Fruit fly (Drosophila melanogaster) whole organism, embryonic: ENCODE data around the gene CG4594.

Experiments used
- ATbp ChIP-seq: fragments of 200-800 bp; sonication (Bioruptor generic); optimal IDR thresholded peaks from 2 replicates; lab custom pipeline; 2017; ENCODE audit warnings: missing biosample characterization, mild to moderate bottlenecking, missing genetic modification characterization, missing genetic modification reagents
- Antp ChIP-seq: fragments of 200-800 bp; sonication (Bioruptor generic); optimal IDR thresholded peaks from 3 replicates; lab custom pipeline; 2016; ENCODE audit warnings: missing biosample characterization, missing genetic modification characterization
- BEAF-32 ChIP-seq: fragments of 200-800 bp; sonication (Bioruptor generic); optimal IDR thresholded peaks from 3 replicates; lab custom pipeline; 2017; ENCODE audit warnings: missing biosample characterization, missing genetic modification characterization, mild to moderate bottlenecking, moderate library complexity, missing genetic modification reagents
- CG10654 ChIP-seq: fragments of 200-800 bp; sonication (Bioruptor generic); optimal IDR thresholded peaks from 2 replicates; lab custom pipeline; 2016; ENCODE audit warnings: missing biosample characterization, missing genetic modification characterization
- CG10959 ChIP-seq: fragments of 200-800 bp; sonication (Bioruptor generic); IDR thresholded peaks from 2 replicates; pipeline ENCODE4 v1.3.6; 2022; ENCODE audit warnings: missing biosample characterization, missing genetic modification characterization
- CG11456 ChIP-seq: fragments of 200-800 bp; sonication (Bioruptor generic); IDR thresholded peaks from 3 replicates; pipeline ENCODE4 v1.3.6; 2022; ENCODE audit warnings: missing biosample characterization, missing genetic modification characterization
- CG11560 ChIP-seq: fragments of 200-800 bp; sonication (Bioruptor generic); IDR thresholded peaks from 3 replicates; pipeline ENCODE4 v1.3.6; 2022; ENCODE audit warnings: missing biosample characterization, missing genetic modification characterization
- CG12942 ChIP-seq: fragments of 200-800 bp; sonication (Bioruptor generic); optimal IDR thresholded peaks from 3 replicates; lab custom pipeline; 2016; ENCODE audit warnings: missing biosample characterization, missing genetic modification characterization
- CG14965 ChIP-seq: fragments of 200-800 bp; sonication (Bioruptor generic); optimal IDR thresholded peaks from 2 replicates; lab custom pipeline; 2016; ENCODE audit warnings: missing biosample characterization, missing genetic modification characterization, borderline replicate concordance
- CG15479 ChIP-seq: fragments of 200-800 bp; sonication (Bioruptor generic); optimal IDR thresholded peaks from 3 replicates; lab custom pipeline; 2019; ENCODE audit warnings: missing biosample characterization, mild to moderate bottlenecking, missing genetic modification characterization, moderate library complexity
- CG15601 ChIP-seq: fragments of 200-800 bp; sonication (Bioruptor generic); optimal IDR thresholded peaks from 3 replicates; lab custom pipeline; 2019; ENCODE audit warnings: missing biosample characterization, mild to moderate bottlenecking, missing genetic modification characterization, moderate library complexity
- CG17186 ChIP-seq: fragments of 200-800 bp; sonication (Bioruptor generic); optimal IDR thresholded peaks from 3 replicates; lab custom pipeline; 2017; ENCODE audit warnings: missing biosample characterization, missing genetic modification reagents, missing genetic modification characterization
- CG17912 ChIP-seq: fragments of 200-800 bp; sonication (Bioruptor generic); optimal IDR thresholded peaks from 2 replicates; lab custom pipeline; 2018; ENCODE audit warnings: missing biosample characterization, mild to moderate bottlenecking, missing genetic modification characterization
- CG18476 ChIP-seq: fragments of 200-800 bp; sonication (Bioruptor generic); optimal IDR thresholded peaks from 2 replicates; lab custom pipeline; 2016; ENCODE audit warnings: missing biosample characterization, mild to moderate bottlenecking, missing genetic modification characterization
- CG31441 ChIP-seq: fragments of 200-800 bp; sonication (Bioruptor generic); IDR thresholded peaks from 2 replicates; pipeline ENCODE4 v1.3.6; 2022; ENCODE audit warnings: missing biosample characterization, missing genetic modification characterization
- CG4424 ChIP-seq: fragments of 200-800 bp; sonication (Bioruptor generic); optimal IDR thresholded peaks from 3 replicates; lab custom pipeline; 2016; ENCODE audit warnings: missing biosample characterization, missing genetic modification characterization
- CG7271 ChIP-seq: fragments of 200-800 bp; sonication (Bioruptor generic); optimal IDR thresholded peaks from 2 replicates; lab custom pipeline; 2018; ENCODE audit warnings: missing biosample characterization, mild to moderate bottlenecking, missing genetic modification characterization, moderate library complexity
- CG7928 ChIP-seq: fragments of 200-800 bp; sonication (Bioruptor generic); optimal IDR thresholded peaks from 2 replicates; lab custom pipeline; 2017; ENCODE audit warnings: missing biosample characterization, mild to moderate bottlenecking, missing genetic modification characterization
- CrebB ChIP-seq: fragments of 200-800 bp; sonication (Bioruptor generic); optimal IDR thresholded peaks from 3 replicates; lab custom pipeline; 2018; ENCODE audit warnings: missing biosample characterization, mild to moderate bottlenecking, missing genetic modification characterization
- Dbx ChIP-seq: fragments of 200-800 bp; sonication (Bioruptor generic); IDR thresholded peaks from 3 replicates; pipeline ENCODE4 v1.3.6; 2022; ENCODE audit warnings: missing biosample characterization, missing genetic modification characterization
- Dip2 ChIP-seq: fragments of 200-800 bp; sonication (Bioruptor generic); IDR thresholded peaks from 2 replicates; pipeline ENCODE4 v1.3.6; 2022; ENCODE audit warnings: missing biosample characterization, missing genetic modification characterization
- Dp ChIP-seq: fragments of 200-800 bp; sonication (Bioruptor generic); optimal IDR thresholded peaks from 2 replicates; lab custom pipeline; 2018; ENCODE audit warnings: missing biosample characterization, mild to moderate bottlenecking, missing genetic modification characterization, moderate library complexity
- Ets97D ChIP-seq: fragments of 200-800 bp; sonication (Bioruptor generic); optimal IDR thresholded peaks from 3 replicates; lab custom pipeline; 2016; ENCODE audit warnings: missing biosample characterization, missing genetic modification characterization
- H15 ChIP-seq: fragments of 200-800 bp; sonication (Bioruptor generic); IDR thresholded peaks from 3 replicates; pipeline ENCODE4 v1.3.6; 2022; ENCODE audit warnings: missing biosample characterization, missing genetic modification characterization
- Hand ChIP-seq: fragments of 200-800 bp; sonication (Bioruptor generic); optimal IDR thresholded peaks from 2 replicates; lab custom pipeline; 2017; ENCODE audit warnings: mild to moderate bottlenecking, missing biosample characterization, missing genetic modification reagents, missing genetic modification characterization
- NK7.1 ChIP-seq: fragments of 200-800 bp; sonication (Bioruptor generic); optimal IDR thresholded peaks from 3 replicates; lab custom pipeline; 2016; ENCODE audit warnings: missing biosample characterization, missing genetic modification characterization
- Nf-YA ChIP-seq: fragments of 200-800 bp; sonication (Bioruptor generic); IDR thresholded peaks from 2 replicates; pipeline ENCODE4 v1.3.6; 2022; ENCODE audit warnings: missing biosample characterization, missing genetic modification characterization
- Oli ChIP-seq: fragments of 200-800 bp; sonication (Bioruptor generic); optimal IDR thresholded peaks from 2 replicates; lab custom pipeline; 2018; ENCODE audit warnings: missing biosample characterization, mild to moderate bottlenecking, missing genetic modification characterization, moderate library complexity
- Ravus ChIP-seq: fragments of 200-800 bp; sonication (Bioruptor generic); IDR thresholded peaks from 2 replicates; pipeline ENCODE4 v1.3.6; 2022; ENCODE audit warnings: missing biosample characterization, missing genetic modification characterization
- Rx ChIP-seq: fragments of 200-800 bp; sonication (Bioruptor generic); IDR thresholded peaks from 2 replicates; pipeline ENCODE4 v1.3.6; 2022; ENCODE audit warnings: missing biosample characterization, missing genetic modification characterization
- Scr ChIP-seq: fragments of 200-800 bp; sonication (Bioruptor generic); IDR thresholded peaks from 2 replicates; pipeline ENCODE4 v1.3.6; 2022; ENCODE audit warnings: missing biosample characterization, missing genetic modification characterization; ENCODE audit not compliant: partially characterized antibody
- Spps ChIP-seq: fragments of 200-800 bp; sonication (Bioruptor generic); optimal IDR thresholded peaks from 2 replicates; lab custom pipeline; 2018; ENCODE audit warnings: missing biosample characterization, mild to moderate bottlenecking, missing genetic modification characterization
- Sry-δ ChIP-seq: fragments of 200-800 bp; sonication (Bioruptor generic); optimal IDR thresholded peaks from 2 replicates; lab custom pipeline; 2016; ENCODE audit warnings: missing biosample characterization, missing genetic modification characterization
- Vsx1 ChIP-seq: fragments of 200-800 bp; sonication (Bioruptor generic); optimal IDR thresholded peaks from 2 replicates; lab custom pipeline; 2017; ENCODE audit warnings: missing biosample characterization, mild to moderate bottlenecking, missing genetic modification characterization, missing genetic modification reagents
- bcd ChIP-seq: fragments of 200-800 bp; sonication (Bioruptor generic); optimal IDR thresholded peaks from 2 replicates; lab custom pipeline; 2017; ENCODE audit warnings: missing biosample characterization, mild to moderate bottlenecking, missing genetic modification characterization
- br ChIP-seq: fragments of >200 bp; optimal IDR thresholded peaks from 2 replicates; lab custom pipeline; 2017
- cato ChIP-seq: fragments of 200-800 bp; sonication (Bioruptor generic); optimal IDR thresholded peaks from 2 replicates; lab custom pipeline; 2016; ENCODE audit warnings: missing biosample characterization, missing genetic modification characterization, borderline replicate concordance
- eve ChIP-seq, 2 experiments: fragments of >200 bp; optimal IDR thresholded peaks; 2 replicates each; lab custom pipeline; 2017; ENCODE audit warnings: missing biosample characterization in 2 of 2, missing genetic modification characterization in 2 of 2
- knrl ChIP-seq: fragments of 200-800 bp; sonication (Bioruptor generic); IDR thresholded peaks from 3 replicates; pipeline ENCODE4 v1.3.6; 2022; ENCODE audit warnings: missing biosample characterization, missing genetic modification characterization; ENCODE audit not compliant: partially characterized antibody
- lab ChIP-seq: fragments of 200-800 bp; sonication (Bioruptor generic); optimal IDR thresholded peaks from 3 replicates; lab custom pipeline; 2017; ENCODE audit warnings: missing biosample characterization, missing genetic modification characterization, mild to moderate bottlenecking, moderate library complexity, missing genetic modification reagents
- lmd ChIP-seq: fragments of 200-800 bp; sonication (Bioruptor generic); IDR thresholded peaks from 2 replicates; pipeline ENCODE4 v1.3.6; 2022; ENCODE audit warnings: missing biosample characterization, missing genetic modification characterization
- rib ChIP-seq: fragments of 200-800 bp; sonication (Bioruptor generic); IDR thresholded peaks from 2 replicates; pipeline ENCODE4 v1.3.6; 2022; ENCODE audit warnings: missing biosample characterization, missing genetic modification characterization
- scrt ChIP-seq: fragments of 200-800 bp; sonication (Bioruptor generic); optimal IDR thresholded peaks from 2 replicates; lab custom pipeline; 2018; ENCODE audit warnings: missing biosample characterization, mild to moderate bottlenecking, missing genetic modification characterization, moderate library complexity
- sens ChIP-seq: fragments of 200-800 bp; sonication (Bioruptor generic); peaks from one replicate; lab custom pipeline; 2016; ENCODE audit warnings: missing biosample characterization, missing genetic modification characterization
- sens-2 ChIP-seq: fragments of 200-800 bp; sonication (Bioruptor generic); IDR thresholded peaks from 2 replicates; pipeline ENCODE4 v1.3.6; 2022; ENCODE audit warnings: missing biosample characterization, missing genetic modification characterization
- seq ChIP-seq: fragments of 200-800 bp; sonication (Bioruptor generic); IDR thresholded peaks from 2 replicates; pipeline ENCODE4 v1.3.6; 2022; ENCODE audit warnings: missing biosample characterization, missing genetic modification characterization
- sob ChIP-seq: fragments of 200-800 bp; sonication (Bioruptor generic); IDR thresholded peaks from 2 replicates; pipeline ENCODE4 v1.3.6; 2022; ENCODE audit warnings: missing biosample characterization, missing genetic modification characterization
- sqz ChIP-seq: fragments of 200-800 bp; sonication (Bioruptor generic); optimal IDR thresholded peaks from 3 replicates; lab custom pipeline; 2018; ENCODE audit warnings: missing biosample characterization, mild to moderate bottlenecking, missing genetic modification characterization
- tna ChIP-seq: fragments of 200-800 bp; sonication (Bioruptor generic); IDR thresholded peaks from 2 replicates; pipeline ENCODE4 v1.3.6; 2022; ENCODE audit warnings: missing biosample characterization, missing genetic modification characterization; ENCODE audit not compliant: partially characterized antibody
- wek ChIP-seq: fragments of 200-800 bp; sonication (Bioruptor generic); optimal IDR thresholded peaks from 3 replicates; lab custom pipeline; 2018; ENCODE audit warnings: missing biosample characterization, mild to moderate bottlenecking, missing genetic modification characterization, moderate library complexity
- wor ChIP-seq: fragments of 200-800 bp; sonication (Bioruptor generic); IDR thresholded peaks from 2 replicates; pipeline ENCODE4 v1.3.6; 2022; ENCODE audit warnings: missing biosample characterization, missing genetic modification characterization
- zen2 ChIP-seq: fragments of 200-800 bp; sonication (Bioruptor generic); IDR thresholded peaks from 3 replicates; pipeline ENCODE4 v1.3.6; 2022; ENCODE audit warnings: missing biosample characterization, missing genetic modification characterization; ENCODE audit not compliant: partially characterized antibody

Gene CG4594

DNA sequence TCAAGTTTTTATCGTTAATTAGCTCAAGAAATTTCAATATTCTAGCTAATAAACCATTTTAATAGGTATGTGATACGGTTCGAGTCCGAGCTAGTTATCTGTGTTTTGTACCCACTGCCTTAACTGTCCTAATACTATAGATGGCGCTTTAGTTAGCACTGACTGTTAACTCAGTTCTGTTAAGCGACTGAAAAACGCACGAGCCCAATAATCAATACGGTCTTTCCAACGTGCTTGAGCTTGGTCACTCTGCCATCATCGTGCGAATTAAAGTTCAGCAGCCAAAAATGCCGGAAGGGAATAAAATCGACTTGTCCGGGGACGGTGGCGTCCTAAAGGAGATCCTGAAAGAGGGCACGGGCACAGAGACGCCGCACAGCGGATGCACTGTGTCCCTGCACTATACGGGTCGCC lies 32.1 kb upstream of the CG4594 start, which contains the start of gene Fkbp59 (continued):
- TF ChIP-seq seq: no peak
- TF ChIP-seq knrl (GFP tag; lab: Robert Waterston, UW): peak; percentile 77
- no peak for TF ChIP-seq Rx (GFP tag; lab: Robert Waterston, UW)
- TF ChIP-seq H15 (GFP tag; lab: Robert Waterston, UW): no peak
- TF ChIP-seq ATbp (GFP tag; lab: Kevin White, UChicago): no peak
- no peak for TF ChIP-seq eve (GFP tag; optimal IDR thresholded peaks at IDR 0.05; lab: Kevin White, UChicago)
- TF ChIP-seq wek: no peak
- no peak for TF ChIP-seq Ravus
- TF ChIP-seq Vsx1 (GFP tag; lab: Kevin White, UChicago): peak; percentile 99
- TF ChIP-seq br (lab: Kevin White, UChicago): no peak
- TF ChIP-seq CG10959 (GFP tag; lab: Robert Waterston, UW): no peak
- no peak for TF ChIP-seq CG11456
- no peak for TF ChIP-seq Antp (GFP tag; lab: Kevin White, UChicago)
- no peak for TF ChIP-seq CG7928
- TF ChIP-seq Oli (tag; lab: Kevin White, UChicago): no peak
- TF ChIP-seq CG11560 (tag; lab: Robert Waterston, UW): no peak
- peak; percentile 20 for TF ChIP-seq CrebB (tag; lab: Kevin White, UChicago)
- no peak for TF ChIP-seq CG14965 (GFP tag; lab: Kevin White, UChicago)
- TF ChIP-seq CG7271 (tag; lab: Kevin White, UChicago): no peak
- TF ChIP-seq CG10654 (GFP tag; lab: Kevin White, UChicago): no peak
- TF ChIP-seq zen2 (GFP tag; lab: Robert Waterston, UW): peak; percentile 29; the same call in 1 of the 3 replicates
- no peak for TF ChIP-seq Spps (tag; lab: Kevin White, UChicago)
- TF ChIP-seq CG12942 (GFP tag; lab: Kevin White, UChicago): no peak
- no peak for TF ChIP-seq CG4424
- no peak for TF ChIP-seq wor (GFP tag; lab: Robert Waterston, UW)
- TF ChIP-seq Scr (GFP tag; lab: Robert Waterston, UW): peak; percentile 76
- TF ChIP-seq Hand: no peak
- TF ChIP-seq sens: no peak
- no peak for TF ChIP-seq CG18476
- TF ChIP-seq sqz: no peak
- no peak for TF ChIP-seq sob (GFP tag; lab: Robert Waterston, UW)
- peak; percentile 32 for TF ChIP-seq BEAF-32 (GFP tag; lab: Kevin White, UChicago)
- TF ChIP-seq scrt (GFP tag; lab: Kevin White, UChicago): no peak
- TF ChIP-seq cato (GFP tag; lab: Kevin White, UChicago): no peak
- 0 out of 2 replicates have a peak, but pooled peaks have one; percentile 47 for TF ChIP-seq rib (GFP tag; lab: Robert Waterston, UW)
- no peak for TF ChIP-seq Dip2 (GFP tag; lab: Robert Waterston, UW)
- peak; percentile 14 for TF ChIP-seq CG15601 (tag; lab: Kevin White, UChicago)
- no peak for TF ChIP-seq CG31441
- no peak for TF ChIP-seq CG15479 (GFP tag; lab: Kevin White, UChicago)
- peak; percentile 42 for TF ChIP-seq Dp
- TF ChIP-seq Nf-YA (GFP tag; lab: Robert Waterston, UW): no peak
- TF ChIP-seq bcd (GFP tag; lab: Kevin White, UChicago): no peak
- TF ChIP-seq Ets97D (GFP tag; lab: Kevin White, UChicago): peak; percentile 23
- TF ChIP-seq NK7.1 (GFP tag; lab: Kevin White, UChicago): no peak
- no peak for TF ChIP-seq CG17912 (GFP tag; lab: Kevin White, UChicago)
- peak; percentile 76 for TF ChIP-seq CG17186 (GFP tag; lab: Kevin White, UChicago)
- peak; percentile 99 for TF ChIP-seq tna (GFP tag; lab: Robert Waterston, UW)
- TF ChIP-seq sens-2: no peak
- TF ChIP-seq Sry-δ: peak; percentile 16
- TF ChIP-seq lab (GFP tag; lab: Kevin White, UChicago): no peak
- TF ChIP-seq lmd (GFP tag; lab: Robert Waterston, UW): no peak
- peak; percentile 49 for TF ChIP-seq Dbx
